Fruit fly (Drosophila melanogaster): Measurements from ENCODE around the gene tara.
A peak's percentile ranks its signal among the peaks of the same experiment; 100 is the strongest.

Gene tara

DNA sequence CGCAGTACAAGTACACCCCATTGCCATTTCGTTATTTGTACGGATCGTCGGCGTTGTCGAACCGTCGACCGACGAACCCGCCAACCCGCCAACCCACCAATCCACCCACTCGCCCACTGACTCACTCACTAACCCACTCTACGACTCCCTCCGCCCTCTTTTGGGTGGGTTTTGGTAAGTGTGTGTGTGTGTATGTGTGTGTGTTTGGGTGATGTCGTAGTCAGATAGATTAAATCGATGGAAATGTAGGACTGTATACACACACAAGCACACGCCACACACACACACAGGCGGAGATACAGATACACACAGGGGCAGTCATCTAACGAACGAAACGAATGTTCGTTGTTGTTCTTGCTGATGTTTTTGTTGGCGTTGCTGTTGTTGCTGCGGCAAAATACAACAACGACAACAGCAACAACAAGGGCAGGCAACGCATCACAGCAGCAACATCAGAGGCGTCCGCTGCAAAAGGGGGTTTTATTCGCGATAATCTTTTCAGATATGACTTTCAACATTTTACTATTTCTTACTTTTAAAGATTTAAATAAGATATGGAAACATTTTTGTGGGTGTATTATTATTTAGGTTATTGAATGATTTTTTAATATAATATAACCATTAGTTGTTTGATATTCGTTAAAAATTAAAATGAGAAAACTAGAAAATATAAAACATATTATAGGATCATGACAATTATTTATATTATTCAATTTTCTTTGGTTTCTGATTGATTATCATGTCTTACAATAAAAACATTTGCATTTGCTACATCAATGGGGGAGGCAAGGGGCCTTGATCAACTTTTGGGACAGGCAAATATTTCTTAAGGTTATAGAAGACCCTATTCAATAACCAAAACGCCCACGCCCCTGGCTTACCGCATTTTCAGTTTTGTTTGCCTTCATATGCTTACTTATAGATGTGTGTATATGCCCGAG is 3.8 kb upstream of the tara start (continued):
- TF ChIP-seq CG17612 (GFP tag; IDR thresholded peaks at IDR 0.05), result no peak; the same call in 1 of the 2 replicates
- peak in 1 of 2 experiments; percentile 43 for TF ChIP-seq tll (GFP tag; optimal IDR thresholded peaks at IDR 0.05)
- TF ChIP-seq CG12236 (GFP tag; optimal IDR thresholded peaks at IDR 0.05), result no peak
- TF ChIP-seq en (GFP tag; optimal IDR thresholded peaks at IDR 0.05), result no peak
- peak; percentile 94 for TF ChIP-seq abd-A (tag; optimal IDR thresholded peaks at IDR 0.05)
- no peak for TF ChIP-seq CG3995 (GFP tag; optimal IDR thresholded peaks at IDR 0.05)
- peak; percentile 71 for TF ChIP-seq Mrtf (GFP tag; IDR thresholded peaks at IDR 0.05)
- TF ChIP-seq CG2202 (tag; optimal IDR thresholded peaks at IDR 0.05), result peak; percentile 74
- TF ChIP-seq CG4424 (GFP tag; optimal IDR thresholded peaks at IDR 0.05), result peak; percentile 96
- no peak for TF ChIP-seq hkb (optimal IDR thresholded peaks at IDR 0.05)
- TF ChIP-seq hkb (GFP tag; IDR thresholded peaks at IDR 0.05), result no peak
- peak; percentile 92 for TF ChIP-seq CG13296 (GFP tag; optimal IDR thresholded peaks at IDR 0.05)
- TF ChIP-seq Hr39 (optimal IDR thresholded peaks at IDR 0.05), result no peak
- TF ChIP-seq CG18599 (GFP tag; optimal IDR thresholded peaks at IDR 0.05), result peak; percentile 87
- peak; percentile 96 for TF ChIP-seq CG12659 (GFP tag; optimal IDR thresholded peaks at IDR 0.05)
- peak in 1 of 2 experiments; percentile 91 for TF ChIP-seq Hr78 (GFP tag; optimal IDR thresholded peaks at IDR 0.05)
- TF ChIP-seq cad (GFP tag; optimal IDR thresholded peaks at IDR 0.05), result no peak
- no peak for TF ChIP-seq pho (GFP tag; optimal IDR thresholded peaks at IDR 0.05)
- peak; percentile 29 for TF ChIP-seq Bdp1 (GFP tag; optimal IDR thresholded peaks at IDR 0.05)
- TF ChIP-seq Ada2b (GFP tag; IDR thresholded peaks at IDR 0.05), result 0 out of 2 replicates have a peak, but pooled peaks have one; percentile 6
- TF ChIP-seq CG1602 (GFP tag; optimal IDR thresholded peaks at IDR 0.05), result peak; percentile 92
- no peak for TF ChIP-seq pnt (GFP tag; optimal IDR thresholded peaks at IDR 0.05)
- TF ChIP-seq CG12942 (GFP tag; optimal IDR thresholded peaks at IDR 0.05), result peak; percentile 83
- TF ChIP-seq pita (GFP tag; optimal IDR thresholded peaks at IDR 0.05), result no peak
- no peak for TF ChIP-seq hth (optimal IDR thresholded peaks at IDR 0.05)
- peak; percentile 93 for TF ChIP-seq CG12104 (GFP tag; optimal IDR thresholded peaks at IDR 0.05)
- TF ChIP-seq CG11723 (GFP tag; optimal IDR thresholded peaks at IDR 0.05), result peak; percentile 93
- TF ChIP-seq bowl (GFP tag; IDR thresholded peaks at IDR 0.05), result no peak
- peak; percentile 83 for TF ChIP-seq CG12769 (tag; optimal IDR thresholded peaks at IDR 0.05)
- no peak for TF ChIP-seq Dbx (GFP tag; IDR thresholded peaks at IDR 0.05)
- TF ChIP-seq CG4617 (GFP tag; optimal IDR thresholded peaks at IDR 0.05; ENCODE audit: borderline replicate concordance), result peak; percentile 53
- TF ChIP-seq CG6175 (GFP tag; IDR thresholded peaks at IDR 0.05), result peak; percentile 18; the same call in 1 of the 3 replicates
- TF ChIP-seq gcm (GFP tag; optimal IDR thresholded peaks at IDR 0.05), result peak; percentile 88
- TF ChIP-seq Lhr (GFP tag; optimal IDR thresholded peaks at IDR 0.05), result peak; percentile 9
- TF ChIP-seq eve (GFP tag; optimal IDR thresholded peaks at IDR 0.05), result no peak
- no peak for TF ChIP-seq dm (GFP tag; optimal IDR thresholded peaks at IDR 0.05)
- TF ChIP-seq bcd (GFP tag; optimal IDR thresholded peaks at IDR 0.05), result peak; percentile 96
- peak; percentile 37; the same call in 1 of the 2 replicates for TF ChIP-seq ssp (GFP tag; IDR thresholded peaks at IDR 0.05)
- TF ChIP-seq chm (GFP tag; IDR thresholded peaks at IDR 0.05), result peak; percentile 31
- TF ChIP-seq hbn (GFP tag; IDR thresholded peaks at IDR 0.05; ENCODE audit: partially characterized antibody), result no peak
- TF ChIP-seq Elba2 (GFP tag; optimal IDR thresholded peaks at IDR 0.05), result no peak
- peak; percentile 81 for TF ChIP-seq CG6683 (GFP tag; optimal IDR thresholded peaks at IDR 0.05)
- TF ChIP-seq HLH54F (GFP tag; optimal IDR thresholded peaks at IDR 0.05), result no peak
- peak; percentile 97 for TF ChIP-seq CG9437 (GFP tag; optimal IDR thresholded peaks at IDR 0.05)
- TF ChIP-seq al (GFP tag; IDR thresholded peaks at IDR 0.05), result peak; percentile 44; the same call in 1 of the 2 replicates
- peak; percentile 86 for TF ChIP-seq Six4 (GFP tag; optimal IDR thresholded peaks at IDR 0.05)
- peak; percentile 49 for TF ChIP-seq lilli (GFP tag; optimal IDR thresholded peaks at IDR 0.05)
- no peak for TF ChIP-seq ash1 (GFP tag; optimal IDR thresholded peaks at IDR 0.05)
- peak; percentile 74 for TF ChIP-seq croc (GFP tag; conservative IDR thresholded peaks at IDR 0.05)
